Fruit fly (Drosophila melanogaster): ENCODE results near the gene CG15743.

CG15743 gene

DNA sequence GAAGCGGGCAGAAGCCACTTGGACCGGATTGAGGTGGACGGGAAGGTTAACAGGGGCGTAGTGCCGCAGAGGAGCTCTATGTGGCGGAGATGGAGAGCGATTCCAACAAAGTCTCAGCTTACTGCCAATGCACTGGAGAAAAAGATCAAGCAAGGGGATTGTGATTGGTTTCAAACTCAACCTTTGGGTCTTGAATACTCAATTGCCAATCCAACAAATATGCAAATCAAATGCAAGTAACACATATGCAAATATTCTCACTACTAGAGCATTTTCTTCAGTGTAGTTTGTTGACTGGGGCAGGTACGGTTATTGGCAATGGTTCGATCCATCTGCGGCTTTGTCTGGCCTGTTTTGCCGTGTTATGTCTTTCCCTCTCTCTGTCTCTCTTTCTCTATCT is 34.2 kb upstream of the CG15743 start (continued):
- peak; percentile 72 for TF ChIP-seq jing (GFP tag; optimal IDR thresholded peaks at IDR 0.05)
- peak; percentile 31 for TF ChIP-seq CG9437 (GFP tag; optimal IDR thresholded peaks at IDR 0.05)
- TF ChIP-seq Max (GFP tag; optimal IDR thresholded peaks at IDR 0.05), result peak; percentile 37
- TF ChIP-seq CG16813 (GFP tag; IDR thresholded peaks at IDR 0.05; ENCODE audit: partially characterized antibody), result no peak
- peak; percentile 25 for TF ChIP-seq Deaf1 (tag; optimal IDR thresholded peaks at IDR 0.05)
- no peak for TF ChIP-seq CG31388 (GFP tag; optimal IDR thresholded peaks at IDR 0.05)
- peak; percentile 48 for TF ChIP-seq slou (GFP tag; optimal IDR thresholded peaks at IDR 0.05)
- TF ChIP-seq MTF-1 (GFP tag; optimal IDR thresholded peaks at IDR 0.05; ENCODE audit: borderline replicate concordance), result peak; percentile 45
- TF ChIP-seq kni (GFP tag; optimal IDR thresholded peaks at IDR 0.05), result peak; percentile 4
- TF ChIP-seq CG11504 (tag; optimal IDR thresholded peaks at IDR 0.05), result peak; percentile 82
- no peak for TF ChIP-seq amos (GFP tag; IDR thresholded peaks at IDR 0.05; ENCODE audit: partially characterized antibody)
- TF ChIP-seq CG13287 (GFP tag; IDR thresholded peaks at IDR 0.05; ENCODE audit: partially characterized antibody), result no peak
- TF ChIP-seq hbn (GFP tag; IDR thresholded peaks at IDR 0.05; ENCODE audit: partially characterized antibody), result no peak
- peak; percentile 38 for TF ChIP-seq gcm (GFP tag; optimal IDR thresholded peaks at IDR 0.05)
- TF ChIP-seq CG4730 (GFP tag; IDR thresholded peaks at IDR 0.05), result peak; percentile 59
- TF ChIP-seq CG14710 (tag; optimal IDR thresholded peaks at IDR 0.05), result peak; percentile 36
- no peak for TF ChIP-seq Ravus (GFP tag; IDR thresholded peaks at IDR 0.05)
- TF ChIP-seq CG2116 (GFP tag; optimal IDR thresholded peaks at IDR 0.05), result no peak
- peak; percentile 93 for TF ChIP-seq ci (GFP tag; IDR thresholded peaks at IDR 0.05)
- no peak for TF ChIP-seq TFAM (GFP tag; optimal IDR thresholded peaks at IDR 0.05)
- peak; percentile 53 for TF ChIP-seq CG11398 (GFP tag; optimal IDR thresholded peaks at IDR 0.05)
- peak; percentile 83 for TF ChIP-seq CG14441 (GFP tag; IDR thresholded peaks at IDR 0.05)
- TF ChIP-seq onecut (GFP tag; IDR thresholded peaks at IDR 0.05), result peak; percentile 67
- TF ChIP-seq Blimp-1 (GFP tag; optimal IDR thresholded peaks at IDR 0.05), result peak; percentile 77
- TF ChIP-seq zfh2 (GFP tag; optimal IDR thresholded peaks at IDR 0.05), result peak; percentile 83
- TF ChIP-seq Trl (optimal IDR thresholded peaks at IDR 0.05), result no peak
- TF ChIP-seq Trl (GFP tag; optimal IDR thresholded peaks at IDR 0.05), result peak; percentile 86
- peak; percentile 71 for TF ChIP-seq Meics (GFP tag; optimal IDR thresholded peaks at IDR 0.05)
- TF ChIP-seq CG13624 (GFP tag; optimal IDR thresholded peaks at IDR 0.05), result peak; percentile 79
- TF ChIP-seq CG30020 (tag; optimal IDR thresholded peaks at IDR 0.05), result peak; percentile 1
- 0 out of 2 replicates have a peak, but pooled peaks have one; percentile 29 for TF ChIP-seq ro (GFP tag; IDR thresholded peaks at IDR 0.05)
- peak in 1 of 2 experiments; percentile 0 for TF ChIP-seq tll (GFP tag; optimal IDR thresholded peaks at IDR 0.05)
- peak; percentile 49 for TF ChIP-seq CG12942 (GFP tag; optimal IDR thresholded peaks at IDR 0.05)
- TF ChIP-seq chinmo (GFP tag; IDR thresholded peaks at IDR 0.05; ENCODE audit: partially characterized antibody), result no peak
- peak; percentile 83 for TF ChIP-seq CG10366 (GFP tag; IDR thresholded peaks at IDR 0.05)
- no peak for TF ChIP-seq grn (GFP tag; optimal IDR thresholded peaks at IDR 0.05)
- no peak for TF ChIP-seq cad (GFP tag; optimal IDR thresholded peaks at IDR 0.05)
- no peak for TF ChIP-seq Opbp (GFP tag; IDR thresholded peaks at IDR 0.05; ENCODE audit: partially characterized antibody)
- TF ChIP-seq dmrt99B (tag; optimal IDR thresholded peaks at IDR 0.05), result peak; percentile 86
- TF ChIP-seq eyg (GFP tag; optimal IDR thresholded peaks at IDR 0.05), result peak; percentile 70
- no peak for TF ChIP-seq ato (GFP tag; IDR thresholded peaks at IDR 0.05; ENCODE audit: partially characterized antibody)
- TF ChIP-seq dati (GFP tag; IDR thresholded peaks at IDR 0.05), result peak; percentile 61; the same call in 1 of the 2 replicates
- peak; percentile 51 for TF ChIP-seq HLH54F (GFP tag; optimal IDR thresholded peaks at IDR 0.05)
- TF ChIP-seq CG8290 (GFP tag; optimal IDR thresholded peaks at IDR 0.05), result peak; percentile 49
- peak in 1 of 2 experiments; percentile 94 for TF ChIP-seq CG8290 (tag; optimal IDR thresholded peaks at IDR 0.05)
- TF ChIP-seq sim (GFP tag; IDR thresholded peaks at IDR 0.05), result 0 out of 2 replicates have a peak, but pooled peaks have one; percentile 18
- no peak for TF ChIP-seq Sry-β (GFP tag; optimal IDR thresholded peaks at IDR 0.05)
- peak; percentile 51 for TF ChIP-seq CG31365 (tag; optimal IDR thresholded peaks at IDR 0.05)
- peak; percentile 51 for TF ChIP-seq CG15514 (GFP tag; optimal IDR thresholded peaks at IDR 0.05)
- TF ChIP-seq Atf6 (GFP tag; IDR thresholded peaks at IDR 0.05), result peak; percentile 66; the same call in 1 of the 2 replicates

All from whole organism, embryonic.